Worm (Caenorhabditis elegans) whole organism, L2 larva: ENCODE results near the gene dct-1.

Experiments
- C34F6.9 ChIP-seq: fragments of 150-350 bp; optimal IDR thresholded peaks from 2 replicates; lab custom pipeline; 2014; ENCODE audit warnings: missing biosample characterization, missing genetic modification characterization
- F13H6.1 ChIP-seq: sonication (generic microtip); optimal IDR thresholded peaks from 2 replicates; lab custom pipeline; 2016; ENCODE audit warnings: missing genetic modification characterization, missing compliant biosample characterization
- Y55F3AM.14 ChIP-seq: fragments of 200-800 bp; sonication (Bioruptor generic); optimal IDR thresholded peaks from 2 replicates; lab custom pipeline; 2018; ENCODE audit warnings: mild to moderate bottlenecking, missing genetic modification characterization, missing compliant biosample characterization
- ZK546.5 ChIP-seq: sonication (generic microtip); optimal IDR thresholded peaks from 2 replicates; lab custom pipeline; 2017; ENCODE audit warnings: missing biosample characterization, missing genetic modification characterization
- alr-1 ChIP-seq: fragments of 150-350 bp; optimal IDR thresholded peaks from 2 replicates; lab custom pipeline; 2014; ENCODE audit warnings: missing biosample characterization, missing genetic modification characterization
- aly-2 ChIP-seq: fragments of 150-350 bp; optimal IDR thresholded peaks from 2 replicates; lab custom pipeline; 2014; ENCODE audit warnings: missing biosample characterization, missing genetic modification characterization
- ama-1 ChIP-seq: fragments of 150-350 bp; optimal IDR thresholded peaks from 2 replicates; lab custom pipeline; 2018; ENCODE audit warnings: inconsistent platforms
- blmp-1 ChIP-seq: sonication (generic microtip); optimal IDR thresholded peaks from 2 replicates; lab custom pipeline; 2017; ENCODE audit warnings: missing genetic modification characterization, mild to moderate bottlenecking, missing compliant biosample characterization, antibody characterized with exemption, moderate library complexity; ENCODE audit not compliant: insufficient read depth
- ceh-16 ChIP-seq: fragments of 150-350 bp; optimal IDR thresholded peaks from 2 replicates; lab custom pipeline; 2014; ENCODE audit warnings: missing biosample characterization, missing genetic modification characterization
- ceh-82 ChIP-seq: fragments of 150-350 bp; optimal IDR thresholded peaks from 2 replicates; lab custom pipeline; 2014; ENCODE audit warnings: missing biosample characterization, missing genetic modification characterization
- dmd-4 ChIP-seq: sonication (generic microtip); optimal IDR thresholded peaks from 2 replicates; lab custom pipeline; 2017; ENCODE audit warnings: missing biosample characterization, missing genetic modification characterization
- elt-1 ChIP-seq: fragments of 150-350 bp; optimal IDR thresholded peaks from 2 replicates; lab custom pipeline; 2014; ENCODE audit warnings: missing biosample characterization, missing genetic modification characterization
- elt-3 ChIP-seq: sonication (generic microtip); optimal IDR thresholded peaks from 2 replicates; lab custom pipeline; 2017; ENCODE audit warnings: missing biosample characterization, missing genetic modification characterization
- fos-1 ChIP-seq: fragments of 150-350 bp; optimal IDR thresholded peaks from 2 replicates; lab custom pipeline; 2014; ENCODE audit warnings: missing biosample characterization, missing genetic modification characterization
- lin-39 ChIP-seq: fragments of 150-350 bp; optimal IDR thresholded peaks from 2 replicates; lab custom pipeline; 2014; ENCODE audit warnings: missing biosample characterization, missing genetic modification reagents, missing genetic modification characterization
- mbf-1 ChIP-seq: sonication (generic microtip); optimal IDR thresholded peaks from 2 replicates; lab custom pipeline; 2017; ENCODE audit warnings: missing biosample characterization, missing genetic modification characterization
- mdl-1 ChIP-seq, 2 experiments: fragments of 150-350 bp in 1 of 2; sonication (generic microtip) in 1 of 2; optimal IDR thresholded peaks; 2 replicates each; lab custom pipeline; 2017; ENCODE audit warnings: missing biosample characterization in 2 of 2, missing genetic modification characterization in 2 of 2
- nhr-10 ChIP-seq: sonication (generic microtip); optimal IDR thresholded peaks from 2 replicates; lab custom pipeline; 2017; ENCODE audit warnings: missing biosample characterization, missing genetic modification characterization
- nhr-11 ChIP-seq: fragments of 150-350 bp; optimal IDR thresholded peaks from 2 replicates; lab custom pipeline; 2014; ENCODE audit warnings: missing biosample characterization, missing genetic modification characterization
- nhr-12 ChIP-seq: fragments of 150-350 bp; optimal IDR thresholded peaks from 2 replicates; lab custom pipeline; 2014; ENCODE audit warnings: missing biosample characterization, missing genetic modification characterization
- nhr-129 ChIP-seq: fragments of 150-350 bp; optimal IDR thresholded peaks from 2 replicates; lab custom pipeline; 2014; ENCODE audit warnings: missing biosample characterization, missing genetic modification characterization
- nhr-21 ChIP-seq: fragments of 150-350 bp; optimal IDR thresholded peaks from 2 replicates; lab custom pipeline; 2014; ENCODE audit warnings: missing biosample characterization, missing genetic modification characterization
- nhr-237 ChIP-seq: fragments of 150-350 bp; optimal IDR thresholded peaks from 2 replicates; lab custom pipeline; 2014; ENCODE audit warnings: missing biosample characterization, missing genetic modification characterization
- nhr-25 ChIP-seq: fragments of 150-350 bp; sonication (generic microtip); optimal IDR thresholded peaks from 3 replicates; lab custom pipeline; 2014; ENCODE audit warnings: missing biosample characterization, missing genetic modification characterization
- nhr-6 ChIP-seq: fragments of 150-350 bp; optimal IDR thresholded peaks from 2 replicates; lab custom pipeline; 2014; ENCODE audit warnings: missing biosample characterization, missing genetic modification characterization
- nhr-77 ChIP-seq: fragments of 150-350 bp; optimal IDR thresholded peaks from 2 replicates; lab custom pipeline; 2014; ENCODE audit warnings: missing biosample characterization, missing genetic modification characterization
- sem-4 ChIP-seq: fragments of 150-350 bp; optimal IDR thresholded peaks from 2 replicates; lab custom pipeline; 2014; ENCODE audit warnings: missing biosample characterization, missing genetic modification reagents, missing genetic modification characterization
- snpc-4 ChIP-seq: fragments of 150-350 bp; optimal IDR thresholded peaks from 2 replicates; lab custom pipeline; 2014; ENCODE audit warnings: missing biosample characterization, missing genetic modification characterization
- unc-39 ChIP-seq: fragments of 150-350 bp; optimal IDR thresholded peaks from 2 replicates; lab custom pipeline; 2014; ENCODE audit warnings: missing biosample characterization, missing genetic modification characterization
- unc-62 ChIP-seq: fragments of 150-350 bp; optimal IDR thresholded peaks from 2 replicates; lab custom pipeline; 2014; ENCODE audit warnings: missing biosample characterization, missing genetic modification reagents, missing genetic modification characterization
- zag-1 ChIP-seq: fragments of 150-350 bp; optimal IDR thresholded peaks from 2 replicates; lab custom pipeline; 2014; ENCODE audit warnings: missing biosample characterization, missing genetic modification characterization
- ztf-1 ChIP-seq: fragments of 200-800 bp; sonication (Bioruptor generic); conservative IDR thresholded peaks from 2 replicates; pipeline ENCODE4 v1.3.6; 2022; ENCODE audit warnings: missing genetic modification characterization, missing compliant biosample characterization
- ztf-11 ChIP-seq: sonication (generic microtip); optimal IDR thresholded peaks from 2 replicates; lab custom pipeline; 2017; ENCODE audit warnings: missing biosample characterization, missing genetic modification characterization
- ztf-4 ChIP-seq: fragments of 150-350 bp; optimal IDR thresholded peaks from 2 replicates; lab custom pipeline; 2014; ENCODE audit warnings: missing biosample characterization, missing genetic modification characterization

dct-1 gene

DNA sequence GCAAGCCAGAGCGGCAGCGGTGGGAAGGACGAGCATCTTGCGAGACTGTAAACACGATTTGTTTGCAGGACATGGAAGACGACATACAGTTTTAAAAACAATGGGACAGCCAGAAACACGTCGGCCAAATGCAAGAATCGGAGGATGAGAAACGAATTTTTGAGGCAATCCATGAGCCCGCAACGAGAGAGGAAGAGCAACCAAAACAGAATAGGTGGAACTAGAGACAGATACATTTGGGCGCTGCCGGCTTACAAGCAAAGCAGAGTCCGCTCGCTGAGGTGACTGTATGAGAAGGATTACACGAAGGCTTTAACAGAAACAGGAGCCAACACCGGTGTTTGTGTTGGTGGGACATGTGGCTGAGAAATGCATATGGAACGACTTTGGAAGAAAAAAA lies 40.3 kb downstream of the dct-1 start:
- no peak for TF ChIP-seq nhr-129
- no peak for TF ChIP-seq aly-2 (tag; lab: Kevin White, UChicago)
- no peak for TF ChIP-seq Y55F3AM.14 (GFP tag; lab: Kevin White, UChicago)
- TF ChIP-seq fos-1 = no peak
- TF ChIP-seq ceh-82 (tag; lab: Kevin White, UChicago) = no peak
- no peak for TF ChIP-seq elt-1 (tag; lab: Kevin White, UChicago)
- no peak for TF ChIP-seq unc-39 (tag; lab: Kevin White, UChicago)
- no peak for TF ChIP-seq nhr-25 (tag; lab: Kevin White, UChicago)
- no peak for TF ChIP-seq unc-62 (GFP tag; lab: Kevin White, UChicago)
- no peak for TF ChIP-seq sem-4 (tag; lab: Kevin White, UChicago)
- no peak for TF ChIP-seq ZK546.5 (tag; lab: Kevin White, UChicago)
- no peak for TF ChIP-seq F13H6.1
- TF ChIP-seq mbf-1 (tag; lab: Kevin White, UChicago) = no peak
- no peak for TF ChIP-seq nhr-11 (tag; lab: Kevin White, UChicago)
- TF ChIP-seq ama-1 = no peak
- TF ChIP-seq nhr-21 (tag; lab: Kevin White, UChicago) = no peak
- TF ChIP-seq nhr-12 (tag; lab: Kevin White, UChicago) = no peak
- TF ChIP-seq, all 48 proteins: peak for 0

DNA sequence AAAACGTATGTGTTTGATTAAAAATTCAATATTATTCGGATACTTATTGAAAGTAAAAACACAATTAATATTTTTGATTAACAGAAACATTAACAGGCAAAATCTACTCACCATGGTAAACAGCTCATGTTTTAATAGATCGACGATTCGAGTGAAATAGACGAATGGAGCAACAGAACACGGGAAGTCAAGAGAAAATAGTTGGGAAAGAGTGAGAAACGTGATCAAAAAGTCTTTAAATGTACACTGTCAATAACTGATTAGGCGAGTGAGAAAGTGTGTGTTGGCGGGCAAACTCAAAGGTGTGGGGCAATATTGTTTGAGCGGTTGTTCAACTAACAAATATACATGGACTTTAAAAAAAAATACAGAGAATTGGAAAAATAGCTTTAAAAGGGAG lies 43.8 kb downstream of the dct-1 start, which contains the start of gene sdpn-1:
Gene sdpn-1 (minus strand): TSS at position 262 of the 400 bp plus-strand sequence.
- TF ChIP-seq fos-1 (peak; percentile 54), nhr-77 (no peak)

DNA sequence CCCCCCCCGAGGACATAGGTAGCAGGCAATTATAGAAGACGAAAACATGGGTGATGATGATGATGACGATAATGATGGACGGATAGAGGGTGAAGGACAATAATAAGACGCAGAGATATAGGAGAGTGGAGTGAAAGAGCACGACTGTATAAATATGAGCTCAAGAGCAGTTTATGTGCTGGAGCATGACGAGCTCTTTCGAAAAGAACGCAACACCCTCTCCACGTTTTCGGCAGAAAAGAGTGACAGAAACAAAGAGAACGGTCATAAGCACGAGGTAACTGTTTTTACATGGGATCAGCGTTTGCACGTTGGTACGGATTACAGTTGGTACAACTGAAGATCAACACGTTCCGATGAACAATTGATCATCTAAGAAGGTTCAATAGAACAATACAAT lies 44.8 kb downstream of the dct-1 start:
- TF ChIP-seq zag-1 = no peak
- no peak for TF ChIP-seq nhr-10 (tag; lab: Kevin White, UChicago)
- TF ChIP-seq nhr-6 (tag; lab: Kevin White, UChicago) = no peak
- no peak for TF ChIP-seq alr-1 (tag; lab: Kevin White, UChicago)
- TF ChIP-seq dmd-4 (tag; lab: Kevin White, UChicago) = no peak
- TF ChIP-seq nhr-12 (tag; lab: Kevin White, UChicago) = no peak
- TF ChIP-seq lin-39 (tag; lab: Kevin White, UChicago) = no peak
- no peak for TF ChIP-seq unc-39 (tag; lab: Kevin White, UChicago)
- TF ChIP-seq snpc-4 (tag; lab: Kevin White, UChicago) = no peak
- TF ChIP-seq elt-3 (tag; lab: Kevin White, UChicago) = no peak
- TF ChIP-seq C34F6.9 (tag; lab: Kevin White, UChicago) = no peak
- no peak for TF ChIP-seq F13H6.1
- no peak for TF ChIP-seq ztf-4 (tag; lab: Kevin White, UChicago)
- TF ChIP-seq, all 48 proteins: peak for 0

DNA sequence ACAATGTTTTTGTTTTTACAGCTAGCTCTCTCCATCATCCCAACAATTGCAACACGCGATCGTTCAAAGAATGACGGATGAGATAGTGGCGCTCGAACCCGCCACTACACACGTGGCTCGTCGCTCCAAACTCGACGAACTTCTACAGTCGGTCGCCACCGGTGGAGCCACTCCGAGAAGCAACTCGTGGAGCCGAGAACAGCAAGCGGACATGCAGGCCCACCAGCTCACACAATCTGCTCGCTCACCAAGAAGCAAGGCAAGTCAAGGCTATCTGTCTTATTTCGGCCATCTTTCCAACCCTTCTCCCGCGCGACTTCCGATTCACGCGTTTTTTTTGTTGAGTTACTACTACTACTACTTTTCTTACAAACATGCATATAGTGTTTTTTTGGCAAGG lies 49.5 kb downstream of the dct-1 start, which contains the start of the genes F45E1.1 and F45E1.2:
Gene F45E1.1 (plus strand): TSS at position 20 of the 400 bp plus-strand sequence.
Gene F45E1.2 (plus strand): TSS at position 71 of the 400 bp plus-strand sequence.
- TF ChIP-seq nhr-10 (tag; lab: Kevin White, UChicago) = no peak
- no peak for TF ChIP-seq nhr-12 (tag; lab: Kevin White, UChicago)
- no peak for TF ChIP-seq nhr-237 (tag; lab: Kevin White, UChicago)
- no peak for TF ChIP-seq mdl-1 (tag; optimal IDR thresholded peaks at IDR 0.05; lab: Kevin White, UChicago)
- TF ChIP-seq ceh-82 (tag; lab: Kevin White, UChicago) = no peak
- no peak for TF ChIP-seq ceh-16
- TF ChIP-seq lin-39 (tag; lab: Kevin White, UChicago) = no peak
- no peak for TF ChIP-seq nhr-129
- no peak for TF ChIP-seq fos-1
- no peak for TF ChIP-seq F13H6.1

DNA sequence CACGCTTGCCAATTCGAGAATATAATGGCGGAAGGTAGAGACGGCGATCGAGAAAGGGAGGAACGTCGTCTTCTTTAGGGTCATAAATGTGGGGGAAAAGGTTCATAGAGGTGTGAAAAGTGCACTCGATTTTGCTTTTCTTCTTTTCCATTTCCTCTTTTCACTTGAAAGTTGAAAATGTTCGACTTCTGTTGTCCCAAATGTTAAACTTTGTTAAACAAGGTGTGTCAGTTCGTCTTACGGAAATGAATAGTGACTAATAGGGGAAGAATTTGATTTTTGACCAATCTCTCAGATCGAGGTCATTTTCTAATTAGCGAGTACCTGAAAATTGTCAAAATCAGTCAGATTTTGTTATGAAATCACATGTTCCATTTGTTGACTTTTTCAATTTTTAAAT lies 50.7 kb downstream of the dct-1 start:
- no peak for TF ChIP-seq ama-1
- TF ChIP-seq ztf-11 (tag; lab: Kevin White, UChicago) = no peak
- no peak for TF ChIP-seq ZK546.5 (tag; lab: Kevin White, UChicago)
- no peak for TF ChIP-seq ztf-1
- peak; percentile 63 for TF ChIP-seq blmp-1 (tag; lab: Kevin White, UChicago)
- no peak for TF ChIP-seq nhr-11 (tag; lab: Kevin White, UChicago)
